Fruit fly (Drosophila melanogaster) whole organism, embryonic: ENCODE results near the gene CG13390.
A peak's percentile ranks its signal among the peaks of the same experiment; 100 is the strongest.

Experiments used
- B-H1 ChIP-seq: fragments of 200-800 bp; sonication (Bioruptor generic); IDR thresholded peaks from 3 replicates; pipeline ENCODE4 v1.3.6; 2022; ENCODE audit warnings: missing biosample characterization, missing genetic modification characterization
- B-H2 ChIP-seq: fragments of 200-800 bp; sonication (Bioruptor generic); optimal IDR thresholded peaks from 2 replicates; lab custom pipeline; 2018; ENCODE audit warnings: missing biosample characterization, mild to moderate bottlenecking, missing genetic modification characterization
- CG14014 ChIP-seq: fragments of 200-800 bp; sonication (Bioruptor generic); IDR thresholded peaks from 2 replicates; pipeline ENCODE4 v1.3.6; 2022; ENCODE audit warnings: missing biosample characterization, missing genetic modification characterization
- CG14050 ChIP-seq: fragments of 200-800 bp; sonication (Bioruptor generic); IDR thresholded peaks from 3 replicates; pipeline ENCODE4 v1.3.6; 2022; ENCODE audit warnings: missing biosample characterization, missing genetic modification characterization
- CG14710 ChIP-seq: fragments of 200-800 bp; sonication (Bioruptor generic); optimal IDR thresholded peaks from 3 replicates; lab custom pipeline; 2019; ENCODE audit warnings: missing biosample characterization, mild to moderate bottlenecking, missing genetic modification characterization, moderate library complexity
- CG17361 ChIP-seq: fragments of 200-800 bp; sonication (Bioruptor generic); IDR thresholded peaks from 3 replicates; pipeline ENCODE4 v1.3.6; 2022; ENCODE audit warnings: missing biosample characterization, missing genetic modification characterization
- CG2678 ChIP-seq: fragments of 200-800 bp; sonication (Bioruptor generic); optimal IDR thresholded peaks from 3 replicates; lab custom pipeline; 2019; ENCODE audit warnings: missing biosample characterization, mild to moderate bottlenecking, missing genetic modification characterization, moderate library complexity
- CG2875 ChIP-seq: fragments of 200-800 bp; sonication (Bioruptor generic); optimal IDR thresholded peaks from 2 replicates; lab custom pipeline; 2017; ENCODE audit warnings: missing biosample characterization, mild to moderate bottlenecking, missing genetic modification characterization, missing genetic modification reagents
- CG34422 ChIP-seq: fragments of 200-800 bp; sonication (Bioruptor generic); IDR thresholded peaks from 3 replicates; pipeline ENCODE4 v1.3.6; 2022; ENCODE audit warnings: missing biosample characterization, missing genetic modification characterization
- CG43689 ChIP-seq: fragments of 200-800 bp; sonication (Bioruptor generic); IDR thresholded peaks from 2 replicates; pipeline ENCODE4 v1.3.6; 2022; ENCODE audit warnings: missing biosample characterization, missing genetic modification characterization
- CG4854 ChIP-seq: fragments of 200-800 bp; sonication (Bioruptor generic); optimal IDR thresholded peaks from 2 replicates; lab custom pipeline; 2016; ENCODE audit warnings: missing biosample characterization, missing genetic modification characterization, inconsistent platforms
- CG6791 ChIP-seq: fragments of 200-800 bp; sonication (Bioruptor generic); IDR thresholded peaks from 3 replicates; pipeline ENCODE4 v1.3.6; 2022; ENCODE audit warnings: missing biosample characterization, missing genetic modification characterization; ENCODE audit not compliant: partially characterized antibody
- CG7357 ChIP-seq: fragments of 200-800 bp; sonication (Bioruptor generic); IDR thresholded peaks from 3 replicates; pipeline ENCODE4 v1.3.6; 2022; ENCODE audit warnings: missing biosample characterization, missing genetic modification characterization
- CG7963 ChIP-seq: fragments of 200-800 bp; sonication (Bioruptor generic); IDR thresholded peaks from 3 replicates; pipeline ENCODE4 v1.3.6; 2022; ENCODE audit warnings: missing biosample characterization, missing genetic modification characterization; ENCODE audit not compliant: partially characterized antibody
- Dp ChIP-seq: fragments of 200-800 bp; sonication (Bioruptor generic); optimal IDR thresholded peaks from 2 replicates; lab custom pipeline; 2018; ENCODE audit warnings: missing biosample characterization, mild to moderate bottlenecking, missing genetic modification characterization, moderate library complexity
- Dref ChIP-seq: fragments of 200-800 bp; sonication (Bioruptor generic); IDR thresholded peaks from 2 replicates; pipeline ENCODE4 v1.3.6; 2022; ENCODE audit warnings: missing biosample characterization, missing genetic modification characterization
- E2f2 ChIP-seq: fragments of 200-800 bp; sonication (Bioruptor generic); IDR thresholded peaks from 2 replicates; pipeline ENCODE4 v1.3.6; 2022; ENCODE audit warnings: missing biosample characterization, missing genetic modification characterization
- MBD-R2 ChIP-seq: fragments of 200-800 bp; sonication (Bioruptor generic); IDR thresholded peaks from 2 replicates; pipeline ENCODE4 v1.3.6; 2022; ENCODE audit warnings: missing biosample characterization, missing genetic modification characterization
- NC2α ChIP-seq: fragments of 200-800 bp; sonication (Bioruptor generic); optimal IDR thresholded peaks from 2 replicates; lab custom pipeline; 2016; ENCODE audit warnings: missing biosample characterization, missing genetic modification characterization
- NfI ChIP-seq: fragments of 200-800 bp; sonication (Bioruptor generic); optimal IDR thresholded peaks from 3 replicates; lab custom pipeline; 2018; ENCODE audit warnings: missing biosample characterization, mild to moderate bottlenecking, missing genetic modification characterization, moderate library complexity
- Oaz ChIP-seq: fragments of 200-800 bp; sonication (Bioruptor generic); IDR thresholded peaks from 2 replicates; pipeline ENCODE4 v1.3.6; 2022; ENCODE audit warnings: missing biosample characterization, missing genetic modification characterization
- Optix ChIP-seq: fragments of 200-800 bp; sonication (Bioruptor generic); IDR thresholded peaks from 3 replicates; pipeline ENCODE4 v1.3.6; 2022; ENCODE audit warnings: missing biosample characterization, missing genetic modification characterization
- Ravus ChIP-seq: fragments of 200-800 bp; sonication (Bioruptor generic); IDR thresholded peaks from 2 replicates; pipeline ENCODE4 v1.3.6; 2022; ENCODE audit warnings: missing biosample characterization, missing genetic modification characterization
- Scr ChIP-seq: fragments of 200-800 bp; sonication (Bioruptor generic); IDR thresholded peaks from 2 replicates; pipeline ENCODE4 v1.3.6; 2022; ENCODE audit warnings: missing biosample characterization, missing genetic modification characterization; ENCODE audit not compliant: partially characterized antibody
- Sry-δ ChIP-seq: fragments of 200-800 bp; sonication (Bioruptor generic); optimal IDR thresholded peaks from 2 replicates; lab custom pipeline; 2016; ENCODE audit warnings: missing biosample characterization, missing genetic modification characterization
- Trl ChIP-seq, 3 experiments: fragments of >200 bp in 2 of 3; fragments of 200-800 bp in 1 of 3; sonication (Bioruptor generic) in 1 of 3; optimal IDR thresholded peaks; 2 replicates in 1 of 3; 3 replicates in 2 of 3; lab custom pipeline; 2016 to 2017; ENCODE audit warnings: missing biosample characterization in 1 of 3, missing genetic modification characterization in 1 of 3
- Xbp1 ChIP-seq: fragments of 200-800 bp; sonication (Bioruptor generic); optimal IDR thresholded peaks from 3 replicates; lab custom pipeline; 2016; ENCODE audit warnings: missing biosample characterization, mild to moderate bottlenecking, missing genetic modification characterization
- ato ChIP-seq: fragments of 200-800 bp; sonication (Bioruptor generic); IDR thresholded peaks from 2 replicates; pipeline ENCODE4 v1.3.6; 2022; ENCODE audit warnings: missing biosample characterization, missing genetic modification characterization; ENCODE audit not compliant: partially characterized antibody
- crp ChIP-seq, 2 experiments: fragments of 200-800 bp; sonication (Bioruptor generic); optimal IDR thresholded peaks; 2 replicates in 1 of 2; 3 replicates in 1 of 2; lab custom pipeline; 2017; ENCODE audit warnings: missing biosample characterization in 2 of 2, missing genetic modification characterization in 2 of 2, mild to moderate bottlenecking in 1 of 2, moderate library complexity in 1 of 2
- dmrt99B ChIP-seq: fragments of 200-800 bp; sonication (Bioruptor generic); optimal IDR thresholded peaks from 2 replicates; lab custom pipeline; 2018; ENCODE audit warnings: missing biosample characterization, mild to moderate bottlenecking, missing genetic modification characterization, moderate library complexity
- fd102C ChIP-seq: fragments of 200-800 bp; sonication (Bioruptor generic); optimal IDR thresholded peaks from 2 replicates; lab custom pipeline; 2018; ENCODE audit warnings: missing biosample characterization, mild to moderate bottlenecking, missing genetic modification characterization, moderate library complexity
- jumu ChIP-seq: fragments of 200-800 bp; sonication (Bioruptor generic); optimal IDR thresholded peaks from 3 replicates; lab custom pipeline; 2016; ENCODE audit warnings: missing biosample characterization, missing genetic modification characterization
- kah ChIP-seq: fragments of 200-800 bp; sonication (Bioruptor generic); optimal IDR thresholded peaks from 2 replicates; lab custom pipeline; 2018; ENCODE audit warnings: missing biosample characterization, mild to moderate bottlenecking, missing genetic modification characterization
- kay ChIP-seq: fragments of 200-800 bp; sonication (Bioruptor generic); optimal IDR thresholded peaks from 2 replicates; lab custom pipeline; 2016; ENCODE audit warnings: missing biosample characterization, missing genetic modification characterization
- knrl ChIP-seq: fragments of 200-800 bp; sonication (Bioruptor generic); IDR thresholded peaks from 3 replicates; pipeline ENCODE4 v1.3.6; 2022; ENCODE audit warnings: missing biosample characterization, missing genetic modification characterization; ENCODE audit not compliant: partially characterized antibody
- lmd ChIP-seq: fragments of 200-800 bp; sonication (Bioruptor generic); IDR thresholded peaks from 2 replicates; pipeline ENCODE4 v1.3.6; 2022; ENCODE audit warnings: missing biosample characterization, missing genetic modification characterization
- lola ChIP-seq, 3 experiments: fragments of >200 bp in 2 of 3; fragments of 200-800 bp in 1 of 3; sonication (Bioruptor generic) in 1 of 3; optimal IDR thresholded peaks; 2 replicates each; lab custom pipeline; 2017 to 2019; ENCODE audit warnings: missing biosample characterization in 3 of 3, missing genetic modification characterization in 3 of 3, mild to moderate bottlenecking in 1 of 3, moderate library complexity in 1 of 3
- mirr ChIP-seq: fragments of 200-800 bp; sonication (Bioruptor generic); optimal IDR thresholded peaks from 3 replicates; lab custom pipeline; 2018; ENCODE audit warnings: missing biosample characterization, mild to moderate bottlenecking, missing genetic modification characterization
- org-1 ChIP-seq: fragments of 200-800 bp; sonication (Bioruptor generic); optimal IDR thresholded peaks from 2 replicates; lab custom pipeline; 2017; ENCODE audit warnings: missing biosample characterization, missing genetic modification characterization
- pita ChIP-seq: fragments of 200-800 bp; sonication (Bioruptor generic); optimal IDR thresholded peaks from 2 replicates; lab custom pipeline; 2017; ENCODE audit warnings: missing biosample characterization, mild to moderate bottlenecking, missing genetic modification characterization
- row ChIP-seq: fragments of 200-800 bp; sonication (Bioruptor generic); IDR thresholded peaks from 3 replicates; pipeline ENCODE4 v1.3.6; 2022; ENCODE audit warnings: missing biosample characterization, missing genetic modification characterization
- slbo ChIP-seq: fragments of 200-800 bp; sonication (Bioruptor generic); IDR thresholded peaks from 2 replicates; pipeline ENCODE4 v1.3.6; 2022; ENCODE audit warnings: missing biosample characterization, missing genetic modification characterization
- sqz ChIP-seq: fragments of 200-800 bp; sonication (Bioruptor generic); optimal IDR thresholded peaks from 3 replicates; lab custom pipeline; 2018; ENCODE audit warnings: missing biosample characterization, mild to moderate bottlenecking, missing genetic modification characterization
- stwl ChIP-seq: fragments of 200-800 bp; sonication (Bioruptor generic); optimal IDR thresholded peaks from 3 replicates; lab custom pipeline; 2018; ENCODE audit warnings: missing biosample characterization, mild to moderate bottlenecking, missing genetic modification characterization, moderate library complexity
- tin ChIP-seq: fragments of 200-800 bp; sonication (Bioruptor generic); optimal IDR thresholded peaks from 3 replicates; lab custom pipeline; 2016; ENCODE audit warnings: missing biosample characterization, missing genetic modification characterization
- trem ChIP-seq: fragments of 200-800 bp; optimal IDR thresholded peaks from 3 replicates; lab custom pipeline; 2019; ENCODE audit warnings: missing biosample characterization, mild to moderate bottlenecking, missing genetic modification characterization, moderate library complexity
- vnd ChIP-seq: fragments of 200-800 bp; sonication (Bioruptor generic); IDR thresholded peaks from 3 replicates; pipeline ENCODE4 v1.3.6; 2022; ENCODE audit warnings: missing biosample characterization, missing genetic modification characterization; ENCODE audit not compliant: partially characterized antibody
- vvl ChIP-seq: fragments of 200-800 bp; sonication (Bioruptor generic); IDR thresholded peaks from 2 replicates; pipeline ENCODE4 v1.3.6; 2022; ENCODE audit warnings: missing biosample characterization, missing genetic modification characterization
- yki ChIP-seq: fragments of >200 bp; optimal IDR thresholded peaks from 3 replicates; lab custom pipeline; 2018
- zen2 ChIP-seq: fragments of 200-800 bp; sonication (Bioruptor generic); IDR thresholded peaks from 3 replicates; pipeline ENCODE4 v1.3.6; 2022; ENCODE audit warnings: missing biosample characterization, missing genetic modification characterization; ENCODE audit not compliant: partially characterized antibody

Gene CG13390

dm6 chr2L:8381508-8382036, 5.0 kb upstream of the CG13390 start, which contains the start of gene AlaRS (continued):
- TF ChIP-seq CG14710 (tag; lab: Kevin White, UChicago) (peak; percentile 65), pita (GFP tag; lab: Kevin White, UChicago) (no peak), row (peak; percentile 79), E2f2 (peak; percentile 53; the same call in 1 of the 2 replicates), knrl (GFP tag; lab: Robert Waterston, UW) (peak; percentile 59; the same call in 2 of the 3 replicates), fd102C (GFP tag; lab: Kevin White, UChicago) (no peak), CG2678 (peak; percentile 50), CG4854 (peak; percentile 15), CG34422 (0 out of 3 replicates have a peak, but pooled peaks have one; percentile 26), trem (tag; lab: Kevin White, UChicago) (peak; percentile 53), Ravus (GFP tag; lab: Robert Waterston, UW) (no peak), B-H2 (GFP tag; lab: Kevin White, UChicago) (peak; percentile 39), CG14050 (no peak; the same call in 2 of the 3 replicates), tin (GFP tag; lab: Kevin White, UChicago) (peak; percentile 19), NfI (peak; percentile 4), CG2875 (GFP tag; lab: Kevin White, UChicago) (peak; percentile 2), Optix (no peak), Dref (peak; percentile 68), CG17361 (peak; percentile 51; the same call in 2 of the 3 replicates), jumu (GFP tag; lab: Kevin White, UChicago) (no peak), CG7357 (GFP tag; lab: Robert Waterston, UW) (no peak), CG6791 (GFP tag; lab: Robert Waterston, UW) (peak; percentile 59; the same call in 2 of the 3 replicates), Oaz (GFP tag; lab: Robert Waterston, UW) (no peak), yki (lab: Kevin White, UChicago) (no peak), CG14014 (GFP tag; lab: Robert Waterston, UW) (no peak), sqz (peak; percentile 14)

DNA sequence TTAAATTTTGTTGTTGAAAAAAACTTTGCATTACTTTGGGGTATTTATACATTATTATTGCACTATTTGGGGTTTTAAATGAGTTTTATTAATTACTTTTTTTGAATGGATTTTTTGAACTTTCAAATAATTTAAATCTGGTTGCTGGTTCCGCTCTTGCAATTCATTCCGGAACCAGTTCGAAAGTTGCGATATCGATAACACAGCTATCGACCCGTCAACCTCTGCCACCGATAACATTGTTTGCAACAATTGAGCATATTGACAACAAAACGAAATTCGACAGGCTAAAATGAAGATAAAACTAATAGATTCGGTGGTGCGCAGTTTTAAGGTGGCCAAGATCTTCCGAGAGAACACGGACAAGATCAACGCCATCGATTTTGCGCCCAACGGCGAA, 2.4 kb downstream of the CG13390 start, which contains the start of gene Wdr82:
TSS of gene Wdr82 (plus strand) at position 227 of the 400 bp plus-strand sequence.
- no peak for TF ChIP-seq CG43689 (GFP tag; lab: Robert Waterston, UW)
- TF ChIP-seq CG7963 (GFP tag; lab: Robert Waterston, UW), result peak; percentile 70; the same call in 1 of the 3 replicates
- no peak for TF ChIP-seq kay (GFP tag; lab: Kevin White, UChicago)
- TF ChIP-seq vvl (GFP tag; lab: Robert Waterston, UW), result 0 out of 2 replicates have a peak, but pooled peaks have one; percentile 12
- TF ChIP-seq dmrt99B, result no peak
- TF ChIP-seq crp (GFP tag; optimal IDR thresholded peaks at IDR 0.05; lab: Kevin White, UChicago), result peak in 1 of 2 experiments; percentile 8
- TF ChIP-seq stwl (tag; lab: Kevin White, UChicago), result peak; percentile 86
- TF ChIP-seq Scr (GFP tag; lab: Robert Waterston, UW), result peak; percentile 75
- peak; percentile 77 for TF ChIP-seq MBD-R2 (GFP tag; lab: Robert Waterston, UW)
- TF ChIP-seq ato, result peak; percentile 83
- no peak for TF ChIP-seq slbo (GFP tag; lab: Robert Waterston, UW)
- peak; percentile 84 for TF ChIP-seq zen2
- TF ChIP-seq mirr (GFP tag; lab: Kevin White, UChicago), result no peak
- TF ChIP-seq row, result peak; percentile 41; the same call in 1 of the 3 replicates
- TF ChIP-seq NC2α (GFP tag; lab: Kevin White, UChicago), result no peak
- peak; percentile 65 for TF ChIP-seq vnd (GFP tag; lab: Robert Waterston, UW)
- TF ChIP-seq lola (GFP tag; optimal IDR thresholded peaks at IDR 0.05; lab: Kevin White, UChicago), result no peak
- TF ChIP-seq Trl (optimal IDR thresholded peaks at IDR 0.05; lab: Kevin White, UChicago), result no peak
- no peak for TF ChIP-seq Trl (GFP tag; optimal IDR thresholded peaks at IDR 0.05; lab: Kevin White, UChicago)
- no peak for TF ChIP-seq kah
- TF ChIP-seq org-1 (GFP tag; lab: Kevin White, UChicago), result no peak
- no peak for TF ChIP-seq lmd (GFP tag; lab: Robert Waterston, UW)
- TF ChIP-seq Sry-δ, result peak; percentile 47
- TF ChIP-seq Dp (GFP tag; lab: Kevin White, UChicago), result peak; percentile 84
- TF ChIP-seq Xbp1 (GFP tag; lab: Kevin White, UChicago), result no peak
- no peak for TF ChIP-seq B-H1 (GFP tag; lab: Robert Waterston, UW)
